Worm (Caenorhabditis elegans): ENCODE data around the gene clpf-1.
A peak's percentile ranks its signal among the peaks of the same experiment; 100 is the strongest.

The clpf-1 gene

ce11 chrIII:3395112-3395511 lies 2.4 kb upstream of the clpf-1 start:
- TF ChIP-seq somi-1 (GFP tag; optimal IDR thresholded peaks at IDR 0.05) (no peak), ama-1 (optimal IDR thresholded peaks at IDR 0.05) (peak; percentile 21), ama-1 (GFP tag; optimal IDR thresholded peaks at IDR 0.05) (no peak), hmg-1.2 (GFP tag; IDR thresholded peaks at IDR 0.05) (peak; percentile 25; the same call in 1 of the 2 replicates)

ce11 chrIII:3395874-3396467 lies 1.6 kb upstream of the clpf-1 start, which contains the start of gene cri-3:
Gene cri-3 (plus strand): TSS chrIII:3396355.
- TF ChIP-seq lin-54 (GFP tag; optimal IDR thresholded peaks at IDR 0.05) (peak; percentile 25), chd-7 (tag; optimal IDR thresholded peaks at IDR 0.05) (no peak), F33H1.4 (GFP tag; IDR thresholded peaks at IDR 0.05) (peak; percentile 66), dpl-1 (GFP tag; optimal IDR thresholded peaks at IDR 0.05) (peak; percentile 24), cebp-1 (GFP tag; IDR thresholded peaks at IDR 0.05) (peak; percentile 62; the same call in 1 of the 2 replicates), cebp-1 (tag; optimal IDR thresholded peaks at IDR 0.05) (peak; percentile 92), nhr-179 (tag; optimal IDR thresholded peaks at IDR 0.05) (no peak), snpc-1.3 (tag; optimal IDR thresholded peaks at IDR 0.05; ENCODE audit: insufficient read depth) (no peak), efl-1 (GFP tag; optimal IDR thresholded peaks at IDR 0.05) (peak; percentile 27), madf-6 (GFP tag; IDR thresholded peaks at IDR 0.05) (0 out of 2 replicates have a peak, but pooled peaks have one; percentile 20), attf-5 (GFP tag; optimal IDR thresholded peaks at IDR 0.05) (peak; percentile 60)

ce11 chrIII:3398485-3398884 lies 942 bp downstream of the clpf-1 start:
- TF ChIP-seq dox-1 (GFP tag; IDR thresholded peaks at IDR 0.05), result peak; percentile 63
- peak; percentile 11 for TF ChIP-seq rpc-1 (optimal IDR thresholded peaks at IDR 0.05)
- TF ChIP-seq rpc-1 (tag; optimal IDR thresholded peaks at IDR 0.05), result no peak
- TF ChIP-seq cebp-1 (GFP tag; IDR thresholded peaks at IDR 0.05), result no peak
- TF ChIP-seq cebp-1 (tag; optimal IDR thresholded peaks at IDR 0.05), result peak; percentile 6
- no peak for TF ChIP-seq ztf-18 (tag; optimal IDR thresholded peaks at IDR 0.05)
- TF ChIP-seq D2030.7 (GFP tag; IDR thresholded peaks at IDR 0.05), result peak; percentile 36; the same call in 1 of the 2 replicates
- TF ChIP-seq madf-6 (GFP tag; IDR thresholded peaks at IDR 0.05), result peak; percentile 66; the same call in 1 of the 2 replicates
- TF ChIP-seq T26A5.8 (tag; optimal IDR thresholded peaks at IDR 0.05), result no peak
- no peak for TF ChIP-seq zim-3 (tag; optimal IDR thresholded peaks at IDR 0.05)
- no peak for TF ChIP-seq Y95B8A.8 (GFP tag; IDR thresholded peaks at IDR 0.05)
- TF ChIP-seq nhr-120 (GFP tag; IDR thresholded peaks at IDR 0.05), result no peak
- peak; percentile 36; the same call in 1 of the 2 replicates for TF ChIP-seq mcd-1 (GFP tag; IDR thresholded peaks at IDR 0.05)
- peak; percentile 56 for TF ChIP-seq F33H1.4 (GFP tag; IDR thresholded peaks at IDR 0.05)
- no peak for TF ChIP-seq attf-5 (GFP tag; optimal IDR thresholded peaks at IDR 0.05)
- TF ChIP-seq lag-1 (GFP tag; IDR thresholded peaks at IDR 0.05), result no peak
- 0 out of 2 replicates have a peak, but pooled peaks have one; percentile 15 for TF ChIP-seq zfh-2 (GFP tag; conservative IDR thresholded peaks at IDR 0.05)
- peak; percentile 53 for TF ChIP-seq snpc-1.3 (tag; optimal IDR thresholded peaks at IDR 0.05; ENCODE audit: insufficient read depth)
- TF ChIP-seq rcor-1 (GFP tag; IDR thresholded peaks at IDR 0.05), result no peak

ce11 chrIII:3400444-3400843 lies 2.9 kb downstream of the clpf-1 start:
- peak; percentile 73 for TF ChIP-seq Y53G8AR.9 (GFP tag; conservative IDR thresholded peaks at IDR 0.05)
- TF ChIP-seq lsl-1 (GFP tag; optimal IDR thresholded peaks at IDR 0.05), result peak; percentile 25
- TF ChIP-seq Y53F4B.3 (GFP tag; IDR thresholded peaks at IDR 0.05), result no peak
- TF ChIP-seq sptf-2 (GFP tag; optimal IDR thresholded peaks at IDR 0.05), result no peak
- TF ChIP-seq cebp-1 (GFP tag; IDR thresholded peaks at IDR 0.05), result no peak
- peak; percentile 32 for TF ChIP-seq cebp-1 (tag; optimal IDR thresholded peaks at IDR 0.05)
- TF ChIP-seq him-1 (tag; optimal IDR thresholded peaks at IDR 0.05), result peak; percentile 38
- TF ChIP-seq ama-1 (optimal IDR thresholded peaks at IDR 0.05), result no peak
- TF ChIP-seq ama-1 (GFP tag; optimal IDR thresholded peaks at IDR 0.05), result peak in 1 of 2 experiments; percentile 65
- peak; percentile 42; the same call in 1 of the 2 replicates for TF ChIP-seq madf-6 (GFP tag; IDR thresholded peaks at IDR 0.05)
- TF ChIP-seq F33H1.4 (GFP tag; IDR thresholded peaks at IDR 0.05), result peak; percentile 22; the same call in 1 of the 2 replicates
- no peak for TF ChIP-seq egl-18 (GFP tag; IDR thresholded peaks at IDR 0.05)
- TF ChIP-seq tbp1 (GFP tag; optimal IDR thresholded peaks at IDR 0.05), result peak; percentile 12
- TF ChIP-seq hrde-1 (tag; optimal IDR thresholded peaks at IDR 0.05; ENCODE audit: borderline replicate concordance), result peak; percentile 43
- TF ChIP-seq xnd-1 (tag; optimal IDR thresholded peaks at IDR 0.05), result peak; percentile 17
- TF ChIP-seq lin-26 (GFP tag; IDR thresholded peaks at IDR 0.05), result 0 out of 2 replicates have a peak, but pooled peaks have one; percentile 59
- 0 out of 2 replicates have a peak, but pooled peaks have one; percentile 40 for TF ChIP-seq Y95B8A.8 (GFP tag; IDR thresholded peaks at IDR 0.05)
- TF ChIP-seq mcd-1 (GFP tag; IDR thresholded peaks at IDR 0.05), result no peak
- TF ChIP-seq attf-6 (GFP tag; IDR thresholded peaks at IDR 0.05), result 0 out of 2 replicates have a peak, but pooled peaks have one; percentile 51
- TF ChIP-seq hsf-1 (GFP tag; IDR thresholded peaks at IDR 0.05), result peak; percentile 60; the same call in 1 of the 2 replicates
- no peak for TF ChIP-seq mes-4 (tag; optimal IDR thresholded peaks at IDR 0.05)
- TF ChIP-seq F49E8.2 (tag; optimal IDR thresholded peaks at IDR 0.05; ENCODE audit: insufficient read depth), result peak; percentile 61

All from whole organism, young adult.